Worm (Caenorhabditis elegans) whole organism, L4 larva: ENCODE data around the gene clec-5.

Experiments used
- F37D6.2 ChIP-seq: sonication (generic microtip); optimal IDR thresholded peaks from 2 replicates; lab custom pipeline; 2016; ENCODE audit warnings: mild to moderate bottlenecking, missing genetic modification characterization, missing compliant biosample characterization
- R02D3.7 ChIP-seq: fragments of 150-350 bp; sonication (generic microtip); optimal IDR thresholded peaks from 3 replicates; lab custom pipeline; 2014; ENCODE audit warnings: missing biosample characterization, missing genetic modification characterization
- ceh-82 ChIP-seq: sonication (generic microtip); optimal IDR thresholded peaks from 2 replicates; lab custom pipeline; 2017; ENCODE audit warnings: missing biosample characterization, missing genetic modification characterization
- daf-19 ChIP-seq: fragments of 200-800 bp; sonication (Bioruptor generic); conservative IDR thresholded peaks from 2 replicates; pipeline ENCODE4 v1.3.6; 2022; ENCODE audit warnings: missing genetic modification characterization, missing compliant biosample characterization
- egl-43 ChIP-seq: fragments of 200-800 bp; sonication (Bioruptor generic); IDR thresholded peaks from 2 replicates; pipeline ENCODE4 v1.3.6; 2022; ENCODE audit warnings: missing genetic modification reagents, missing genetic modification characterization, missing compliant biosample characterization
- mep-1 ChIP-seq: fragments of 150-350 bp; sonication (generic microtip); optimal IDR thresholded peaks from 3 replicates; lab custom pipeline; 2014; ENCODE audit warnings: missing biosample characterization, missing genetic modification characterization
- nhr-25 ChIP-seq: sonication (generic microtip); optimal IDR thresholded peaks from 2 replicates; lab custom pipeline; 2017; ENCODE audit warnings: missing genetic modification characterization, mild to moderate bottlenecking, missing compliant biosample characterization, antibody characterized with exemption, moderate library complexity, borderline replicate concordance; ENCODE audit not compliant: insufficient read depth
- unc-62 ChIP-seq, 3 experiments: fragments of 150-350 bp in 1 of 3; sonication (generic microtip); optimal IDR thresholded peaks in 2 of 3; peaks in 1 of 3; 1 replicate in 1 of 3; 2 replicates in 2 of 3; lab custom pipeline; 2014 to 2017; ENCODE audit warnings: missing biosample characterization in 3 of 3, missing genetic modification characterization in 3 of 3, missing genetic modification reagents in 3 of 3, missing genotype in 1 of 3
- zag-1 ChIP-seq: fragments of 150-350 bp; optimal IDR thresholded peaks from 2 replicates; lab custom pipeline; 2014; ENCODE audit warnings: missing biosample characterization, missing genetic modification characterization

Gene clec-5

DNA sequence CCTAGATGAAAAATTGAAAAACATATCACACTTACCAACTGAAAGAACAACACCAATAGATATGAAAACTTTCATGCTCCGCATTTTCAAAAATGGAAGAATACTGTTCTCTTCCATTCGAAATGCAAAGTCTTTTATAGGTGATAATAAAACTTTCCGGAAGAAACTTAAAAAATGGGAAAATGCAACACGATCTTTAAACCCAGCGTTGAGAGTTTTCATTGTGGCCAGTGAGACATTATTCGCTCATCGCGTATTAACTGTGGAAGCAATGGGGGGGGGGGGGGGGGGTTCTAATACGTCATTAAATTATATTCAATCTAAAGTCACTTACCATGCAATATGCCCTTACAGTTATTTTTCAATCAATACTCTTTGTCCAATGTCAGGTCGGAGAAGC lies 39.1 kb downstream of the clec-5 start, which contains the start of the genes clec-157 and fkh-5:
Gene clec-157, minus strand, starts transcription at position 101 of the 400 bp plus-strand sequence.
Gene fkh-5, plus strand, starts transcription at position 336 of the 400 bp plus-strand sequence.
- TF ChIP-seq unc-62 (GFP tag; optimal IDR thresholded peaks at IDR 0.05 in 1 of 2; lab: Kevin White, UChicago) (peak in 1 of 2 experiments; percentile 63), unc-62 (tag; optimal IDR thresholded peaks at IDR 0.05; lab: Kevin White, UChicago) (no peak), mep-1 (no peak)

DNA sequence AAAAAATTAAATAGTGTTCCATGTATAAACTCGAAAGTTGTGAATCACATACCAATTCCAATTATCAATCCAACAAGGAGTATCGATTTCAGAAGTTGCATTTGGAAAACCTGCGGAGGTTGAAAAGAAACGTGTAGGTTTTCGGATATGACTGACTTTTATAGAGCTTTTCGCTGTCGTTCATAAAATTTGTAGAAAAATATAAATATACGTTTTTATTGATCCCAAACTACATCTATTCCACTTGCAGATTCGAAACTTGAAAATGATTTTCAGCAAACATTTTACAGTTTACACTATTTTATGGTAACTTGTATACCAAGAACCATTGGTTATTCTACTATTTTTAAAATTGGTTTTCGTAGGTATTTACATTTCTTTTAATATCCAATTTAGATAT lies 41.2 kb downstream of the clec-5 start, which contains the start of gene clec-156:
Gene clec-156, minus strand, starts transcription at position 101 of the 400 bp plus-strand sequence.
- TF ChIP-seq R02D3.7 (no peak), nhr-25 (tag; lab: Kevin White, UChicago) (no peak), F37D6.2 (no peak), unc-62 (GFP tag; optimal IDR thresholded peaks at IDR 0.05 in 1 of 2; lab: Kevin White, UChicago) (peak in 1 of 2 experiments; percentile 51), unc-62 (tag; optimal IDR thresholded peaks at IDR 0.05; lab: Kevin White, UChicago) (no peak)

DNA sequence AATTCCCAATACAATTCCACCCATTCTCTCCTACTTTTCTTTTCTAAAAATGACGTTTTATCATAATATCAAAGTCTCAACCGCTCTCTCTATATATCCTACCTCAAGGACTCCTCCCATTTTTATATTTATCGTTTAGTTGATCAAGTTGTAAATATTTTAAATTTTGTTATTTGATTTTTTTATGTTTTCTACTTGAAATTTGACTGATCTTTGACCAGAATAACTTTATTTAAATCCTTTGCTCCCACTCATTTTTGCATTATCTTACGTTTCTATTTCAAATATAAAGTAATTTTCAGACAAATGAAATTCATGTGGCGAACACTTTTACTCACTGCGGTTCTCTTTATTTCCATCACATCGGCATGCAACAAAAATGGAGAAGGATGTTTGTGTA lies 46.0 kb downstream of the clec-5 start, which contains the start of the genes acbp-7 and F26A1.19:
Gene acbp-7, plus strand, starts transcription at position 301 of the 400 bp plus-strand sequence.
Gene F26A1.19, plus strand, starts transcription at position 303 of the 400 bp plus-strand sequence.
- TF ChIP-seq daf-19 (GFP tag; lab: Robert Waterston, UW) (no peak), egl-43 (no peak), zag-1 (tag; lab: Kevin White, UChicago) (no peak), ceh-82 (tag; lab: Kevin White, UChicago) (no peak)
